Worm (Caenorhabditis elegans) whole organism, L2 larva: Measurements from ENCODE around the gene mca-3.

ENCODE experiments used
- aly-2 ChIP-seq: fragments of 150-350 bp; optimal IDR thresholded peaks from 2 replicates; lab custom pipeline; 2014; ENCODE audit warnings: missing biosample characterization, missing genetic modification characterization
- blmp-1 ChIP-seq: sonication (generic microtip); optimal IDR thresholded peaks from 2 replicates; lab custom pipeline; 2017; ENCODE audit warnings: missing genetic modification characterization, mild to moderate bottlenecking, missing compliant biosample characterization, antibody characterized with exemption, moderate library complexity; ENCODE audit not compliant: insufficient read depth
- ceh-16 ChIP-seq: fragments of 150-350 bp; optimal IDR thresholded peaks from 2 replicates; lab custom pipeline; 2014; ENCODE audit warnings: missing biosample characterization, missing genetic modification characterization
- egl-27 ChIP-seq: sonication (generic microtip); optimal IDR thresholded peaks from 3 replicates; lab custom pipeline; 2017; ENCODE audit warnings: missing biosample characterization, missing genetic modification reagents, missing genetic modification characterization
- fos-1 ChIP-seq: fragments of 150-350 bp; optimal IDR thresholded peaks from 2 replicates; lab custom pipeline; 2014; ENCODE audit warnings: missing biosample characterization, missing genetic modification characterization
- lin-39 ChIP-seq: fragments of 150-350 bp; optimal IDR thresholded peaks from 2 replicates; lab custom pipeline; 2014; ENCODE audit warnings: missing biosample characterization, missing genetic modification reagents, missing genetic modification characterization
- mab-5 ChIP-seq: fragments of 150-350 bp; optimal IDR thresholded peaks from 2 replicates; lab custom pipeline; 2014; ENCODE audit warnings: missing biosample characterization, missing genetic modification characterization
- nhr-10 ChIP-seq: sonication (generic microtip); optimal IDR thresholded peaks from 2 replicates; lab custom pipeline; 2017; ENCODE audit warnings: missing biosample characterization, missing genetic modification characterization
- nhr-21 ChIP-seq: fragments of 150-350 bp; optimal IDR thresholded peaks from 2 replicates; lab custom pipeline; 2014; ENCODE audit warnings: missing biosample characterization, missing genetic modification characterization
- nhr-25 ChIP-seq: fragments of 150-350 bp; sonication (generic microtip); optimal IDR thresholded peaks from 3 replicates; lab custom pipeline; 2014; ENCODE audit warnings: missing biosample characterization, missing genetic modification characterization
- unc-62 ChIP-seq: fragments of 150-350 bp; optimal IDR thresholded peaks from 2 replicates; lab custom pipeline; 2014; ENCODE audit warnings: missing biosample characterization, missing genetic modification reagents, missing genetic modification characterization
- zag-1 ChIP-seq: fragments of 150-350 bp; optimal IDR thresholded peaks from 2 replicates; lab custom pipeline; 2014; ENCODE audit warnings: missing biosample characterization, missing genetic modification characterization
- ztf-4 ChIP-seq: fragments of 150-350 bp; optimal IDR thresholded peaks from 2 replicates; lab custom pipeline; 2014; ENCODE audit warnings: missing biosample characterization, missing genetic modification characterization

DNA sequence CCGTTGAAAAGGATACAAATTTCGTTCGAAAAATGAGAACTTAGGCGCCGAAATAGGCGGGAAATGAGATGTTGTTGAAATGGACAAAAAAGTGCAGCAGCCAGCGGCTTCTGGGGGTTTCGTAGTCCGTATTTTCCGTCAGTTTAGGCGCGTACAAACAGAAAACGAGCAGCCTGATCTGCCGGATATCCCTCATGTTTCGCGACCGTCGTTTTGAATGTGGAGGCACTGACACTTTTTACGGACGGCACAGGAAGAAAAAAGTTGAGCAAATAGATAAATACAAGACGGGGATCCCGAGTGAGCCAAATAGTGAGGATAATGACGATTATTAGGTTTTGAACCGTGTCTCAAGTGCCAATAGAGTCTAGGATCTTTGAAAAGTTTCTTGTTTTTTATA, 56.7 kb downstream of the mca-3 start, which contains the start of gene Y67D8C.22:
- TF ChIP-seq blmp-1 (tag; lab: Kevin White, UChicago) = no peak
- no peak for TF ChIP-seq zag-1
- no peak for TF ChIP-seq aly-2 (tag; lab: Kevin White, UChicago)
- TF ChIP-seq nhr-25 (tag; lab: Kevin White, UChicago) = no peak
- no peak for TF ChIP-seq unc-62 (GFP tag; lab: Kevin White, UChicago)
- TF ChIP-seq nhr-21 (tag; lab: Kevin White, UChicago) = no peak
- no peak for TF ChIP-seq ztf-4 (tag; lab: Kevin White, UChicago)
- no peak for TF ChIP-seq ceh-16 (tag; lab: Kevin White, UChicago)
- TF ChIP-seq lin-39 (tag; lab: Kevin White, UChicago) = no peak
- TF ChIP-seq mab-5 = no peak
- TF ChIP-seq egl-27 (tag; lab: Kevin White, UChicago) = no peak
- no peak for TF ChIP-seq nhr-10 (tag; lab: Kevin White, UChicago)
- no peak for TF ChIP-seq fos-1 (tag; lab: Kevin White, UChicago)
